Fruit fly (Drosophila melanogaster): Measurements from ENCODE around the gene pigeon.
A peak's percentile ranks its signal among the peaks of the same experiment; 100 is the strongest.

The pigeon gene

dm6 chr2L:19164933-19165813, 20.7 kb upstream of the pigeon start:
- peak; percentile 97 for TF ChIP-seq Pif1A (GFP tag; optimal IDR thresholded peaks at IDR 0.05)
- TF ChIP-seq CG34367 (tag; optimal IDR thresholded peaks at IDR 0.05): peak; percentile 84
- peak; percentile 98 for TF ChIP-seq CG4496 (GFP tag; IDR thresholded peaks at IDR 0.05)
- peak; percentile 96 for TF ChIP-seq rn (GFP tag; IDR thresholded peaks at IDR 0.05)
- TF ChIP-seq EcR (GFP tag; optimal IDR thresholded peaks at IDR 0.05): peak; percentile 79
- TF ChIP-seq CG10348 (GFP tag; IDR thresholded peaks at IDR 0.05): peak; percentile 82
- TF ChIP-seq fd96Ca (GFP tag; IDR thresholded peaks at IDR 0.05): peak; percentile 93
- peak; percentile 67 for TF ChIP-seq CG13204 (GFP tag; optimal IDR thresholded peaks at IDR 0.05)
- peak; percentile 91 for TF ChIP-seq CG9948 (tag; optimal IDR thresholded peaks at IDR 0.05)
- peak; percentile 96 for TF ChIP-seq Snoo (tag; optimal IDR thresholded peaks at IDR 0.05)
- peak; percentile 96 for TF ChIP-seq CG12605 (GFP tag; IDR thresholded peaks at IDR 0.05)
- TF ChIP-seq CG32121 (GFP tag; IDR thresholded peaks at IDR 0.05): peak; percentile 98
- peak; percentile 92 for TF ChIP-seq CG17806 (tag; optimal IDR thresholded peaks at IDR 0.05)
- TF ChIP-seq CG8159 (tag; optimal IDR thresholded peaks at IDR 0.05): peak; percentile 92
- TF ChIP-seq D1 (tag; optimal IDR thresholded peaks at IDR 0.05): peak; percentile 85
- peak; percentile 99 for TF ChIP-seq Ets98B (GFP tag; IDR thresholded peaks at IDR 0.05)
- peak; percentile 99 for TF ChIP-seq CG8301 (tag; optimal IDR thresholded peaks at IDR 0.05)
- TF ChIP-seq CG14655 (GFP tag; optimal IDR thresholded peaks at IDR 0.05): peak; percentile 98
- TF ChIP-seq gl (tag; optimal IDR thresholded peaks at IDR 0.05): peak; percentile 85
- peak; percentile 87 for TF ChIP-seq CG15710 (tag; optimal IDR thresholded peaks at IDR 0.05)
- peak; percentile 86 for TF ChIP-seq Pif1B (GFP tag; optimal IDR thresholded peaks at IDR 0.05)

- TF ChIP-seq gl (tag; optimal IDR thresholded peaks at IDR 0.05) (no peak), EcR (GFP tag; optimal IDR thresholded peaks at IDR 0.05) (peak; percentile 22), CG32121 (GFP tag; IDR thresholded peaks at IDR 0.05) (peak; percentile 14; the same call in 1 of the 2 replicates), rn (GFP tag; IDR thresholded peaks at IDR 0.05) (no peak), CG8301 (tag; optimal IDR thresholded peaks at IDR 0.05) (no peak), CG15710 (tag; optimal IDR thresholded peaks at IDR 0.05) (no peak), CG14655 (GFP tag; optimal IDR thresholded peaks at IDR 0.05) (no peak), fd96Ca (GFP tag; IDR thresholded peaks at IDR 0.05) (no peak), CG10348 (GFP tag; IDR thresholded peaks at IDR 0.05) (no peak), CG8159 (tag; optimal IDR thresholded peaks at IDR 0.05) (no peak), Ets98B (GFP tag; IDR thresholded peaks at IDR 0.05) (0 out of 2 replicates have a peak, but pooled peaks have one; percentile 10)
These were observed 19.8 kb upstream of the pigeon start for dm6 chr2L:19165998-19166397.

dm6 chr2L:19167135-19167681, 18.6 kb upstream of the pigeon start:
- TF ChIP-seq CG32121 (GFP tag; IDR thresholded peaks at IDR 0.05): no peak
- TF ChIP-seq Pif1B (GFP tag; optimal IDR thresholded peaks at IDR 0.05): no peak
- TF ChIP-seq CG8301 (tag; optimal IDR thresholded peaks at IDR 0.05): no peak
- TF ChIP-seq CG8159 (tag; optimal IDR thresholded peaks at IDR 0.05): no peak

dm6 chr2L:19168095-19168697, 17.6 kb upstream of the pigeon start:
- TF ChIP-seq fd96Ca (GFP tag; IDR thresholded peaks at IDR 0.05): no peak
- no peak for TF ChIP-seq Ets98B (GFP tag; IDR thresholded peaks at IDR 0.05)
- no peak for TF ChIP-seq CG15710 (tag; optimal IDR thresholded peaks at IDR 0.05)
- TF ChIP-seq Pif1A (GFP tag; optimal IDR thresholded peaks at IDR 0.05): no peak
- TF ChIP-seq gl (tag; optimal IDR thresholded peaks at IDR 0.05): no peak
- no peak for TF ChIP-seq CG17806 (tag; optimal IDR thresholded peaks at IDR 0.05)
- no peak for TF ChIP-seq D1 (tag; optimal IDR thresholded peaks at IDR 0.05)
- TF ChIP-seq CG8301 (tag; optimal IDR thresholded peaks at IDR 0.05): no peak
- no peak for TF ChIP-seq CG8159 (tag; optimal IDR thresholded peaks at IDR 0.05)
- TF ChIP-seq CG12605 (GFP tag; IDR thresholded peaks at IDR 0.05): no peak
- TF ChIP-seq rn (GFP tag; IDR thresholded peaks at IDR 0.05): no peak
- no peak for TF ChIP-seq CG32121 (GFP tag; IDR thresholded peaks at IDR 0.05)
- no peak for TF ChIP-seq CG13204 (GFP tag; optimal IDR thresholded peaks at IDR 0.05)
- no peak for TF ChIP-seq CG10348 (GFP tag; IDR thresholded peaks at IDR 0.05)
- no peak for TF ChIP-seq CG9948 (tag; optimal IDR thresholded peaks at IDR 0.05)
- TF ChIP-seq EcR (GFP tag; optimal IDR thresholded peaks at IDR 0.05): no peak
- no peak for TF ChIP-seq CG34367 (tag; optimal IDR thresholded peaks at IDR 0.05)

dm6 chr2L:19181153-19181892, 4.5 kb upstream of the pigeon start, which contains the start of gene CG17568:
CG17568 (minus strand) TSS chr2L:19181702.
- TF ChIP-seq CG4496 (GFP tag; IDR thresholded peaks at IDR 0.05) (no peak), Ets98B (GFP tag; IDR thresholded peaks at IDR 0.05) (no peak), EcR (GFP tag; optimal IDR thresholded peaks at IDR 0.05) (peak; percentile 82), CG14655 (GFP tag; optimal IDR thresholded peaks at IDR 0.05) (no peak), CG34367 (tag; optimal IDR thresholded peaks at IDR 0.05) (no peak), Snoo (tag; optimal IDR thresholded peaks at IDR 0.05) (no peak), fd96Ca (GFP tag; IDR thresholded peaks at IDR 0.05) (no peak), D1 (tag; optimal IDR thresholded peaks at IDR 0.05) (peak; percentile 13), CG8159 (tag; optimal IDR thresholded peaks at IDR 0.05) (no peak), CG15710 (tag; optimal IDR thresholded peaks at IDR 0.05) (no peak), CG17806 (tag; optimal IDR thresholded peaks at IDR 0.05) (no peak), CG32121 (GFP tag; IDR thresholded peaks at IDR 0.05) (no peak), CG9948 (tag; optimal IDR thresholded peaks at IDR 0.05) (no peak), CG8301 (tag; optimal IDR thresholded peaks at IDR 0.05) (no peak), CG13204 (GFP tag; optimal IDR thresholded peaks at IDR 0.05) (no peak), rn (GFP tag; IDR thresholded peaks at IDR 0.05) (no peak), CG12605 (GFP tag; IDR thresholded peaks at IDR 0.05) (no peak)
